Worm (Caenorhabditis elegans) whole organism, young adult: ENCODE data around the gene pix-1.

Experiments used
- F55B11.4 ChIP-seq: sonication (generic microtip); optimal IDR thresholded peaks from 2 replicates; lab custom pipeline; 2016; ENCODE audit warnings: missing compliant biosample characterization, missing genetic modification characterization, borderline replicate concordance; ENCODE audit not compliant: insufficient read depth
- let-607 ChIP-seq, 2 experiments: fragments of 200-800 bp in 1 of 2; sonication (Bioruptor generic) in 1 of 2; sonication (generic microtip) in 1 of 2; optimal IDR thresholded peaks; 2 replicates each; lab custom pipeline; 2016 to 2018; ENCODE audit warnings: mild to moderate bottlenecking in 2 of 2, missing compliant biosample characterization in 2 of 2, missing genetic modification characterization in 2 of 2, moderate library complexity in 2 of 2, missing genotype in 1 of 2
- snpc-1.3 ChIP-seq: sonication (generic microtip); optimal IDR thresholded peaks from 2 replicates; lab custom pipeline; 2017; ENCODE audit warnings: missing genetic modification characterization, mild to moderate bottlenecking, missing compliant biosample characterization, antibody characterized with exemption, moderate library complexity, missing genotype, missing genetic modification reagents; ENCODE audit not compliant: insufficient read depth

- peak in 1 of 2 experiments; percentile 51 for TF ChIP-seq let-607 (tag; optimal IDR thresholded peaks at IDR 0.05; lab: Kevin White, UChicago)
- TF ChIP-seq snpc-1.3, result peak; percentile 57
- no peak for TF ChIP-seq F55B11.4 (tag; lab: Kevin White, UChicago)
Observed at ce11 chrX:13730209-13730975, 3.3 kb downstream of the pix-1 start.
